Worm (Caenorhabditis elegans) whole organism, L2 larva: ENCODE measurements around the gene ets-10.

Experiments used
- ama-1 ChIP-seq: fragments of 150-350 bp; optimal IDR thresholded peaks from 2 replicates; lab custom pipeline; 2018; ENCODE audit warnings: inconsistent platforms
- ceh-82 ChIP-seq: fragments of 150-350 bp; optimal IDR thresholded peaks from 2 replicates; lab custom pipeline; 2014; ENCODE audit warnings: missing biosample characterization, missing genetic modification characterization
- lin-39 ChIP-seq: fragments of 150-350 bp; optimal IDR thresholded peaks from 2 replicates; lab custom pipeline; 2014; ENCODE audit warnings: missing biosample characterization, missing genetic modification reagents, missing genetic modification characterization
- mdl-1 ChIP-seq, 2 experiments: fragments of 150-350 bp in 1 of 2; sonication (generic microtip) in 1 of 2; optimal IDR thresholded peaks; 2 replicates each; lab custom pipeline; 2017; ENCODE audit warnings: missing biosample characterization in 2 of 2, missing genetic modification characterization in 2 of 2
- nhr-12 ChIP-seq: fragments of 150-350 bp; optimal IDR thresholded peaks from 2 replicates; lab custom pipeline; 2014; ENCODE audit warnings: missing biosample characterization, missing genetic modification characterization
- nhr-129 ChIP-seq: fragments of 150-350 bp; optimal IDR thresholded peaks from 2 replicates; lab custom pipeline; 2014; ENCODE audit warnings: missing biosample characterization, missing genetic modification characterization
- nhr-25 ChIP-seq: fragments of 150-350 bp; sonication (generic microtip); optimal IDR thresholded peaks from 3 replicates; lab custom pipeline; 2014; ENCODE audit warnings: missing biosample characterization, missing genetic modification characterization
- unc-62 ChIP-seq: fragments of 150-350 bp; optimal IDR thresholded peaks from 2 replicates; lab custom pipeline; 2014; ENCODE audit warnings: missing biosample characterization, missing genetic modification reagents, missing genetic modification characterization
- ztf-11 ChIP-seq: sonication (generic microtip); optimal IDR thresholded peaks from 2 replicates; lab custom pipeline; 2017; ENCODE audit warnings: missing biosample characterization, missing genetic modification characterization

DNA sequence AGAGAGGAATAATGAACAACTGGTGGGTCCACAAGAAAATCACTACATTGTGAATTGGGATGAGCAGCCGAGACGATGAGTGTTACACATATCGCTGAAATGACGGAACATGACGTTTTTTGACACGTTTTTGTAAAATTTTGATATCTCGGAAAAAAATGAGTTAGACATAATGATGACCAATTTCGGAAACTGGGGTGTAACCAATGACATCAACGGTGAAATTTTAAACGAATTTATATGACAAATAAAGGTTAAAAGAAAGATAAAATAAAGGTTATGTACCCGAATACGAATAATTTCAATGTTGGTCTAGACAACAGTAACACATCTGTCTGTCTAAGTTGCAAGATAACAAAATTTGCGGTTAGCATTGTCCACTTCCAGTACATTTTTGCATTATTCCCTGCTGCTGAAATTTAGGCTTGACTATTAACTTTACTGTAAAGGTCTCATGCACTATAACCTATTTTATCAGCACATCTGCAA, 4.7 kb upstream of the ets-10 start, which contains the start of the genes twk-28 and ets-9:
- TF ChIP-seq ztf-11 (tag; lab: Kevin White, UChicago) = no peak
- no peak for TF ChIP-seq nhr-129
- TF ChIP-seq ama-1 (lab: Kevin White, UChicago) = no peak
- no peak for TF ChIP-seq nhr-12 (tag; lab: Kevin White, UChicago)
- TF ChIP-seq nhr-25 (tag; lab: Kevin White, UChicago) = no peak
- no peak for TF ChIP-seq lin-39 (tag; lab: Kevin White, UChicago)
- no peak for TF ChIP-seq ceh-82 (tag; lab: Kevin White, UChicago)
- no peak for TF ChIP-seq unc-62
- TF ChIP-seq mdl-1 (tag; optimal IDR thresholded peaks at IDR 0.05; lab: Kevin White, UChicago) = no peak
